Comparison of ENCODE assay signal across 3 worm cellular contexts in the genomic region with DNA sequence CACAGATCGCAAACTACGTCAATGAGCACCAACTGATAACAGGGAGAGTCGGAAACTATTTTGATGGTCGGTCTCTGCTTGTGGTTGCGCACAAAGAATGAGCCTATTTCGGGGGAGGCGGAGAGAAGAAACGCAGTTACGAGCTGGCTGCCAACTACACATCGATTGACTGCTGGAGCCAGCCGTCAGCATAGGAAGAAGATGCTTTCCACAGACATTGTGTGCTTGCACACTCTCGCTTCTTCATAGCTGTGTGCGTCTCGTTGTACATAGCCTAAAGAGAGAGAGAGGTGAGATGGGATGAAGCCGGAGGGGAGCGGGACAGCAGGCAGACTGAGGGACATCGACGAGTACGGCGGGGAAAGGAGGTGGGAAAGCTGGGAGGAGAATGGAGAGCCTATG.
A peak's percentile ranks its signal among the peaks of the same experiment; 100 is the strongest.
TF ChIP-seq lines count a peak whose summit lies in the region.

No protein-coding gene starts in this region.

TF ChIP-seq in whole organism, L2 larva, 48 proteins besides CTCF, POLR2A, EP300 and RAD21 (continued from another document):
- peak; percentile 57 for TF ChIP-seq sma-9 (GFP tag; optimal IDR thresholded peaks at IDR 0.05; lab: Kevin White, UChicago)
- TF ChIP-seq sma-9 (tag; optimal IDR thresholded peaks at IDR 0.05; lab: Kevin White, UChicago): no peak
- TF ChIP-seq lin-11 (tag; optimal IDR thresholded peaks at IDR 0.05; lab: Kevin White, UChicago): peak; percentile 73
- peak; percentile 88 for TF ChIP-seq nhr-129 (tag; optimal IDR thresholded peaks at IDR 0.05; lab: Kevin White, UChicago)
- TF ChIP-seq unc-39 (tag; optimal IDR thresholded peaks at IDR 0.05; lab: Kevin White, UChicago): peak; percentile 37
- peak; percentile 64 for TF ChIP-seq fos-1 (tag; optimal IDR thresholded peaks at IDR 0.05; lab: Kevin White, UChicago)
- no peak for TF ChIP-seq skn-1 (tag; optimal IDR thresholded peaks at IDR 0.05; lab: Kevin White, UChicago)
- TF ChIP-seq nhr-237 (tag; optimal IDR thresholded peaks at IDR 0.05; lab: Kevin White, UChicago): no peak
- peak in 1 of 2 experiments; percentile 44 for TF ChIP-seq lsy-2 (tag; optimal IDR thresholded peaks at IDR 0.05; lab: Kevin White, UChicago)

TF ChIP-seq in whole organism, L4 larva, 104 proteins besides CTCF, POLR2A, EP300 and RAD21 (continued from another document and continues in another):
- TF ChIP-seq hlh-30 (tag; optimal IDR thresholded peaks at IDR 0.05; lab: Kevin White, UChicago; ENCODE audit: insufficient read depth): peak; percentile 51
- no peak for TF ChIP-seq saeg-2 (GFP tag; IDR thresholded peaks at IDR 0.05; lab: Robert Waterston, UW)
- TF ChIP-seq ztf-7 (tag; optimal IDR thresholded peaks at IDR 0.05; lab: Kevin White, UChicago): no peak
- no peak for TF ChIP-seq zag-1 (tag; optimal IDR thresholded peaks at IDR 0.05; lab: Kevin White, UChicago)
- TF ChIP-seq nhr-48 (tag; optimal IDR thresholded peaks at IDR 0.05; lab: Kevin White, UChicago): peak; percentile 44
- TF ChIP-seq pqm-1 (tag; optimal IDR thresholded peaks at IDR 0.05; lab: Kevin White, UChicago): peak; percentile 52
- no peak for TF ChIP-seq sdz-12 (GFP tag; optimal IDR thresholded peaks at IDR 0.05; lab: Kevin White, UChicago)
- peak; percentile 15 for TF ChIP-seq dpl-1 (GFP tag; optimal IDR thresholded peaks at IDR 0.05; lab: Kevin White, UChicago)
- no peak for TF ChIP-seq ceh-20 (GFP tag; IDR thresholded peaks at IDR 0.05; lab: Robert Waterston, UW)
- no peak for TF ChIP-seq ceh-62 (tag; optimal IDR thresholded peaks at IDR 0.05; lab: Kevin White, UChicago)
- peak in 1 of 2 experiments; percentile 49 for TF ChIP-seq unc-62 (GFP tag; optimal IDR thresholded peaks at IDR 0.05 in 1 of 2; lab: Kevin White, UChicago)
- no peak for TF ChIP-seq unc-62 (tag; optimal IDR thresholded peaks at IDR 0.05; lab: Kevin White, UChicago)
- TF ChIP-seq zfp-2 (tag; optimal IDR thresholded peaks at IDR 0.05; lab: Kevin White, UChicago): no peak
- no peak for TF ChIP-seq Y48G9A.11 (GFP tag; IDR thresholded peaks at IDR 0.05; lab: Robert Waterston, UW)
- TF ChIP-seq lir-3 (tag; optimal IDR thresholded peaks at IDR 0.05; lab: Kevin White, UChicago): no peak
- TF ChIP-seq hmg-1.1 (GFP tag; IDR thresholded peaks at IDR 0.05; lab: Robert Waterston, UW): peak; percentile 86
- TF ChIP-seq ceh-28 (tag; optimal IDR thresholded peaks at IDR 0.05; lab: Kevin White, UChicago): peak; percentile 40
- peak; percentile 4 for TF ChIP-seq nhr-10 (tag; optimal IDR thresholded peaks at IDR 0.05; lab: Kevin White, UChicago)
- no peak for TF ChIP-seq nhr-25 (tag; optimal IDR thresholded peaks at IDR 0.05; lab: Kevin White, UChicago; ENCODE audit: borderline replicate concordance, insufficient read depth)
- TF ChIP-seq daf-12 (tag; optimal IDR thresholded peaks at IDR 0.05; lab: Kevin White, UChicago): no peak
- TF ChIP-seq lin-15B (tag; optimal IDR thresholded peaks at IDR 0.05; lab: Kevin White, UChicago): no peak
- TF ChIP-seq lim-7 (GFP tag; IDR thresholded peaks at IDR 0.05; lab: Robert Waterston, UW): no peak
- TF ChIP-seq dmd-6 (GFP tag; IDR thresholded peaks at IDR 0.05; lab: Robert Waterston, UW): peak; percentile 91
- TF ChIP-seq R02D3.7 (tag; optimal IDR thresholded peaks at IDR 0.05; lab: Kevin White, UChicago): no peak
- no peak for TF ChIP-seq ceh-32 (tag; optimal IDR thresholded peaks at IDR 0.05; lab: Kevin White, UChicago; ENCODE audit: poor library complexity)
- peak; percentile 90 for TF ChIP-seq hlh-11 (tag; optimal IDR thresholded peaks at IDR 0.05; lab: Kevin White, UChicago)
- TF ChIP-seq madf-9 (GFP tag; conservative IDR thresholded peaks at IDR 0.05; lab: Robert Waterston, UW): no peak
- no peak for TF ChIP-seq attf-4 (tag; optimal IDR thresholded peaks at IDR 0.05; lab: Kevin White, UChicago)
- no peak for TF ChIP-seq F26F4.8 (GFP tag; conservative IDR thresholded peaks at IDR 0.05; lab: Robert Waterston, UW)
- no peak for TF ChIP-seq tag-97 (GFP tag; IDR thresholded peaks at IDR 0.05; lab: Robert Waterston, UW)
- peak; percentile 28; the same call in 1 of the 2 replicates for TF ChIP-seq lin-38 (GFP tag; IDR thresholded peaks at IDR 0.05; lab: Robert Waterston, UW)
- peak; percentile 84 for TF ChIP-seq egl-43 (GFP tag; IDR thresholded peaks at IDR 0.05; lab: Robert Waterston, UW)
- TF ChIP-seq aha-1 (tag; lab: Kevin White, UChicago): peak; percentile 82
- no peak for TF ChIP-seq aly-2 (tag; optimal IDR thresholded peaks at IDR 0.05; lab: Kevin White, UChicago)
- TF ChIP-seq gei-8 (GFP tag; optimal IDR thresholded peaks at IDR 0.05; lab: Kevin White, UChicago): peak; percentile 62
- TF ChIP-seq ZK546.5 (tag; optimal IDR thresholded peaks at IDR 0.05; lab: Kevin White, UChicago): no peak
- 0 out of 2 replicates have a peak, but pooled peaks have one; percentile 16 for TF ChIP-seq mxl-2 (GFP tag; conservative IDR thresholded peaks at IDR 0.05; lab: Robert Waterston, UW)
- TF ChIP-seq F10B5.3 (tag; optimal IDR thresholded peaks at IDR 0.05; lab: Kevin White, UChicago): no peak
- TF ChIP-seq pha-4 (GFP tag; IDR thresholded peaks at IDR 0.05; lab: Robert Waterston, UW): no peak; the same call in 1 of the 2 replicates
- no peak for TF ChIP-seq pha-4 (tag; optimal IDR thresholded peaks at IDR 0.05; lab: Kevin White, UChicago)
- no peak for TF ChIP-seq unc-130 (GFP tag; optimal IDR thresholded peaks at IDR 0.05; lab: Kevin White, UChicago)
- TF ChIP-seq cey-2 (tag; optimal IDR thresholded peaks at IDR 0.05; lab: Kevin White, UChicago; ENCODE audit: borderline replicate concordance, insufficient read depth): no peak
- no peak for TF ChIP-seq D1046.2 (GFP tag; IDR thresholded peaks at IDR 0.05; lab: Robert Waterston, UW)
- TF ChIP-seq mes-2 (tag; optimal IDR thresholded peaks at IDR 0.05; lab: Kevin White, UChicago; ENCODE audit: poor library complexity, severe bottlenecking): peak; percentile 52
- no peak for TF ChIP-seq nhr-42 (GFP tag; IDR thresholded peaks at IDR 0.05; lab: Robert Waterston, UW)
- TF ChIP-seq F44E2.7 (GFP tag; IDR thresholded peaks at IDR 0.05; lab: Robert Waterston, UW): no peak
- TF ChIP-seq jun-1 (tag; optimal IDR thresholded peaks at IDR 0.05; lab: Kevin White, UChicago): no peak
- TF ChIP-seq ztf-11 (tag; optimal IDR thresholded peaks at IDR 0.05; lab: Kevin White, UChicago): no peak
- TF ChIP-seq fkh-10 (GFP tag; optimal IDR thresholded peaks at IDR 0.05; lab: Kevin White, UChicago): peak; percentile 64
- TF ChIP-seq nhr-11 (tag; optimal IDR thresholded peaks at IDR 0.05; lab: Kevin White, UChicago): peak; percentile 63
- TF ChIP-seq ceh-82 (tag; optimal IDR thresholded peaks at IDR 0.05; lab: Kevin White, UChicago): no peak
- no peak for TF ChIP-seq nhr-237 (tag; optimal IDR thresholded peaks at IDR 0.05; lab: Kevin White, UChicago)
- no peak for TF ChIP-seq ama-1 (optimal IDR thresholded peaks at IDR 0.05; lab: Kevin White, UChicago)
- TF ChIP-seq lin-13 (GFP tag; optimal IDR thresholded peaks at IDR 0.05; lab: Kevin White, UChicago): peak; percentile 70
- TF ChIP-seq zip-11 (GFP tag; IDR thresholded peaks at IDR 0.05; lab: Robert Waterston, UW): no peak
- TF ChIP-seq fos-1 (tag; optimal IDR thresholded peaks at IDR 0.05; lab: Kevin White, UChicago): no peak
- no peak for TF ChIP-seq unc-39 (tag; optimal IDR thresholded peaks at IDR 0.05; lab: Kevin White, UChicago)
- TF ChIP-seq lsy-2 (tag; optimal IDR thresholded peaks at IDR 0.05; lab: Kevin White, UChicago): peak; percentile 20 to 42
- no peak for TF ChIP-seq F49E8.2 (tag; optimal IDR thresholded peaks at IDR 0.05; lab: Kevin White, UChicago; ENCODE audit: borderline replicate concordance)
- no peak for TF ChIP-seq nhr-111 (GFP tag; optimal IDR thresholded peaks at IDR 0.05; lab: Kevin White, UChicago)

TF ChIP-seq in whole organism, late embryonic, 69 proteins besides CTCF, POLR2A, EP300 and RAD21 (continued from another document):
- TF ChIP-seq odd-2 (tag; optimal IDR thresholded peaks at IDR 0.05; lab: Kevin White, UChicago): no peak
- no peak for TF ChIP-seq unc-86 (tag; optimal IDR thresholded peaks at IDR 0.05; lab: Kevin White, UChicago)
- peak; percentile 85 for TF ChIP-seq ceh-18 (tag; optimal IDR thresholded peaks at IDR 0.05; lab: Kevin White, UChicago)
- no peak for TF ChIP-seq unc-3 (GFP tag; conservative IDR thresholded peaks at IDR 0.05; lab: Robert Waterston, UW)
- TF ChIP-seq unc-3 (tag; optimal IDR thresholded peaks at IDR 0.05; lab: Kevin White, UChicago): no peak
- no peak for TF ChIP-seq ceh-9 (tag; optimal IDR thresholded peaks at IDR 0.05; lab: Kevin White, UChicago)
- TF ChIP-seq pros-1 (tag; optimal IDR thresholded peaks at IDR 0.05; lab: Kevin White, UChicago): peak; percentile 46
- TF ChIP-seq C08G9.2 (tag; optimal IDR thresholded peaks at IDR 0.05; lab: Kevin White, UChicago): peak; percentile 52
- TF ChIP-seq hlh-13 (GFP tag; optimal IDR thresholded peaks at IDR 0.05; lab: Kevin White, UChicago): no peak
- peak; percentile 44 for TF ChIP-seq sdc-2 (tag; optimal IDR thresholded peaks at IDR 0.05; lab: Kevin White, UChicago)
- no peak for TF ChIP-seq eyg-1 (tag; optimal IDR thresholded peaks at IDR 0.05; lab: Kevin White, UChicago)
- peak; percentile 21 for TF ChIP-seq lim-6 (tag; optimal IDR thresholded peaks at IDR 0.05; lab: Kevin White, UChicago)
- TF ChIP-seq pag-3 (tag; optimal IDR thresholded peaks at IDR 0.05; lab: Kevin White, UChicago; ENCODE audit: borderline replicate concordance): no peak
- TF ChIP-seq ttx-3 (tag; optimal IDR thresholded peaks at IDR 0.05; lab: Kevin White, UChicago): no peak
- no peak for TF ChIP-seq rnt-1 (tag; optimal IDR thresholded peaks at IDR 0.05; lab: Kevin White, UChicago)
- TF ChIP-seq sox-2 (GFP tag; IDR thresholded peaks at IDR 0.05; lab: Robert Waterston, UW): no peak
- TF ChIP-seq nhr-11 (tag; optimal IDR thresholded peaks at IDR 0.05; lab: Kevin White, UChicago): no peak
- TF ChIP-seq gmeb-2 (tag; optimal IDR thresholded peaks at IDR 0.05; lab: Kevin White, UChicago): no peak
- no peak for TF ChIP-seq pqm-1 (tag; optimal IDR thresholded peaks at IDR 0.05; lab: Kevin White, UChicago)
- TF ChIP-seq T23F11.4 (GFP tag; optimal IDR thresholded peaks at IDR 0.05; lab: Kevin White, UChicago): no peak
- peak; percentile 56 for TF ChIP-seq ceh-48 (tag; optimal IDR thresholded peaks at IDR 0.05; lab: Kevin White, UChicago)
- TF ChIP-seq sox-4 (tag; optimal IDR thresholded peaks at IDR 0.05; lab: Kevin White, UChicago): no peak
- no peak for TF ChIP-seq hlh-15 (tag; optimal IDR thresholded peaks at IDR 0.05; lab: Kevin White, UChicago)
- peak; percentile 24 for TF ChIP-seq dve-1 (tag; optimal IDR thresholded peaks at IDR 0.05; lab: Kevin White, UChicago)
- no peak for TF ChIP-seq pha-4 (tag; optimal IDR thresholded peaks at IDR 0.05; lab: Kevin White, UChicago)
- TF ChIP-seq hlh-30 (tag; optimal IDR thresholded peaks at IDR 0.05; lab: Kevin White, UChicago; ENCODE audit: insufficient read depth): no peak
- TF ChIP-seq F13H6.1 (tag; optimal IDR thresholded peaks at IDR 0.05; lab: Kevin White, UChicago): peak; percentile 7
- no peak for TF ChIP-seq fkh-10 (GFP tag; optimal IDR thresholded peaks at IDR 0.05; lab: Kevin White, UChicago)
- TF ChIP-seq ceh-45 (GFP tag; IDR thresholded peaks at IDR 0.05; lab: Robert Waterston, UW): no peak
- TF ChIP-seq ceh-24 (tag; optimal IDR thresholded peaks at IDR 0.05; lab: Kevin White, UChicago): no peak
- TF ChIP-seq tbx-2 (tag; optimal IDR thresholded peaks at IDR 0.05; lab: Kevin White, UChicago): peak; percentile 82
- TF ChIP-seq pha-2 (tag; optimal IDR thresholded peaks at IDR 0.05; lab: Kevin White, UChicago): no peak
- no peak for TF ChIP-seq tbx-7 (tag; optimal IDR thresholded peaks at IDR 0.05; lab: Kevin White, UChicago)
- TF ChIP-seq elt-4 (tag; optimal IDR thresholded peaks at IDR 0.05; lab: Kevin White, UChicago): no peak
- TF ChIP-seq mec-3 (tag; optimal IDR thresholded peaks at IDR 0.05; lab: Kevin White, UChicago; ENCODE audit: borderline replicate concordance): no peak
- TF ChIP-seq pat-9 (tag; optimal IDR thresholded peaks at IDR 0.05; lab: Kevin White, UChicago): no peak
- peak; percentile 59 for TF ChIP-seq unc-55 (GFP tag; optimal IDR thresholded peaks at IDR 0.05; lab: Kevin White, UChicago)
- TF ChIP-seq Y22D7AL.16 (tag; optimal IDR thresholded peaks at IDR 0.05; lab: Kevin White, UChicago): no peak
- TF ChIP-seq ceh-14 (tag; optimal IDR thresholded peaks at IDR 0.05; lab: Kevin White, UChicago): peak; percentile 46
- TF ChIP-seq K09A11.1 (tag; optimal IDR thresholded peaks at IDR 0.05; lab: Kevin White, UChicago; ENCODE audit: insufficient read depth): no peak
- peak; percentile 18 for TF ChIP-seq hlh-8 (tag; optimal IDR thresholded peaks at IDR 0.05; lab: Kevin White, UChicago)
- TF ChIP-seq ahr-1 (tag; optimal IDR thresholded peaks at IDR 0.05; lab: Kevin White, UChicago): no peak
- no peak for TF ChIP-seq ceh-6 (GFP tag; optimal IDR thresholded peaks at IDR 0.05; lab: Kevin White, UChicago)
- peak; percentile 38 for TF ChIP-seq elt-2 (tag; optimal IDR thresholded peaks at IDR 0.05; lab: Kevin White, UChicago)
- TF ChIP-seq unc-42 (tag; optimal IDR thresholded peaks at IDR 0.05; lab: Kevin White, UChicago): peak; percentile 78
TF ChIP-seq in whole organism, late embryonic: peak in this region for 26.
